Worm (Caenorhabditis elegans) whole organism, midembryonic: Measurements from ENCODE around the gene cyp-33C4.

ENCODE experiments used
- T22C8.4 ChIP-seq: fragments of 200-800 bp; sonication (Bioruptor generic); IDR thresholded peaks from 2 replicates; pipeline ENCODE4 v1.3.6; 2022; ENCODE audit warnings: missing genetic modification characterization, missing compliant biosample characterization
- cog-1 ChIP-seq: sonication (generic microtip); optimal IDR thresholded peaks from 2 replicates; lab custom pipeline; 2016; ENCODE audit warnings: missing genetic modification characterization, missing compliant biosample characterization
- flt-1 ChIP-seq: fragments of 200-800 bp; sonication (Bioruptor generic); IDR thresholded peaks from 2 replicates; pipeline ENCODE4 v1.3.6; 2022; ENCODE audit warnings: missing genetic modification characterization, missing compliant biosample characterization
- klf-2 ChIP-seq: fragments of 200-800 bp; sonication (Bioruptor generic); conservative IDR thresholded peaks from 2 replicates; pipeline ENCODE4 v1.3.6; 2022; ENCODE audit warnings: missing genetic modification reagents, missing genetic modification characterization, missing compliant biosample characterization
- med-1 ChIP-seq: sonication (generic microtip); optimal IDR thresholded peaks from 2 replicates; lab custom pipeline; 2017; ENCODE audit warnings: missing genetic modification characterization, mild to moderate bottlenecking, missing compliant biosample characterization, antibody characterized with exemption, missing genetic modification reagents; ENCODE audit not compliant: insufficient read depth
- tab-1 ChIP-seq: fragments of 200-800 bp; sonication (Bioruptor generic); IDR thresholded peaks from 2 replicates; pipeline ENCODE4 v1.3.6; 2022; ENCODE audit warnings: missing genetic modification characterization, missing compliant biosample characterization
- ztf-23 ChIP-seq: fragments of 200-800 bp; sonication (Bioruptor generic); IDR thresholded peaks from 2 replicates; pipeline ENCODE4 v1.3.6; 2022; ENCODE audit warnings: missing genetic modification reagents, missing genetic modification characterization, missing compliant biosample characterization
- ztf-29 ChIP-seq: fragments of 200-800 bp; sonication (Bioruptor generic); IDR thresholded peaks from 2 replicates; pipeline ENCODE4 v1.3.6; 2022; ENCODE audit warnings: missing genetic modification reagents, missing genetic modification characterization, missing compliant biosample characterization

- no peak for TF ChIP-seq flt-1
- TF ChIP-seq klf-2 (GFP tag; lab: Robert Waterston, UW): no peak
- TF ChIP-seq cog-1: no peak
- no peak for TF ChIP-seq ztf-29 (GFP tag; lab: Robert Waterston, UW)
- no peak for TF ChIP-seq tab-1 (GFP tag; lab: Robert Waterston, UW)
- TF ChIP-seq ztf-23 (GFP tag; lab: Robert Waterston, UW): no peak
- TF ChIP-seq med-1: no peak
- no peak for TF ChIP-seq T22C8.4 (GFP tag; lab: Robert Waterston, UW)
These were observed 2.8 kb upstream of the cyp-33C4 start, which contains the start of gene nhr-96 for ce11 chrV:2233177-2233576.
